Fruit fly (Drosophila melanogaster) whole organism, embryonic: ENCODE measurements around the gene Lon.

ENCODE experiments used
- Asciz ChIP-seq: fragments of 200-800 bp; sonication (Bioruptor generic); optimal IDR thresholded peaks from 2 replicates; lab custom pipeline; 2017; ENCODE audit warnings: missing biosample characterization, mild to moderate bottlenecking, missing genetic modification characterization, missing genetic modification reagents
- CG10147 ChIP-seq: fragments of 200-800 bp; sonication (Bioruptor generic); optimal IDR thresholded peaks from 2 replicates; lab custom pipeline; 2019; ENCODE audit warnings: missing biosample characterization, mild to moderate bottlenecking, missing genetic modification characterization, moderate library complexity
- CG11093 ChIP-seq: fragments of 200-800 bp; sonication (Bioruptor generic); IDR thresholded peaks from 3 replicates; pipeline ENCODE4 v1.3.6; 2022; ENCODE audit warnings: missing biosample characterization, missing genetic modification characterization
- CG12155 ChIP-seq: fragments of 200-800 bp; sonication (Bioruptor generic); optimal IDR thresholded peaks from 3 replicates; lab custom pipeline; 2016; ENCODE audit warnings: missing biosample characterization, missing genetic modification characterization
- CG12769 ChIP-seq: fragments of 200-800 bp; sonication (Bioruptor generic); optimal IDR thresholded peaks from 2 replicates; lab custom pipeline; 2019; ENCODE audit warnings: missing biosample characterization, mild to moderate bottlenecking, missing genetic modification characterization, moderate library complexity
- CG13894 ChIP-seq: fragments of 200-800 bp; sonication (Bioruptor generic); optimal IDR thresholded peaks from 3 replicates; lab custom pipeline; 2018; ENCODE audit warnings: missing biosample characterization, mild to moderate bottlenecking, missing genetic modification characterization, moderate library complexity
- CG15601 ChIP-seq: fragments of 200-800 bp; sonication (Bioruptor generic); optimal IDR thresholded peaks from 3 replicates; lab custom pipeline; 2019; ENCODE audit warnings: missing biosample characterization, mild to moderate bottlenecking, missing genetic modification characterization, moderate library complexity
- CG16813 ChIP-seq: fragments of 200-800 bp; sonication (Bioruptor generic); IDR thresholded peaks from 3 replicates; pipeline ENCODE4 v1.3.6; 2022; ENCODE audit warnings: missing biosample characterization, missing genetic modification characterization; ENCODE audit not compliant: partially characterized antibody
- CG17328 ChIP-seq: fragments of 200-800 bp; sonication (Bioruptor generic); IDR thresholded peaks from 2 replicates; pipeline ENCODE4 v1.3.6; 2022; ENCODE audit warnings: missing biosample characterization, missing genetic modification characterization
- CG3407 ChIP-seq: fragments of 200-800 bp; sonication (Bioruptor generic); optimal IDR thresholded peaks from 2 replicates; lab custom pipeline; 2018; ENCODE audit warnings: missing biosample characterization, mild to moderate bottlenecking, missing genetic modification characterization
- CG4360 ChIP-seq: fragments of 200-800 bp; sonication (Bioruptor generic); IDR thresholded peaks from 2 replicates; pipeline ENCODE4 v1.3.6; 2022; ENCODE audit warnings: missing biosample characterization, missing genetic modification characterization
- CG7963 ChIP-seq: fragments of 200-800 bp; sonication (Bioruptor generic); IDR thresholded peaks from 3 replicates; pipeline ENCODE4 v1.3.6; 2022; ENCODE audit warnings: missing biosample characterization, missing genetic modification characterization; ENCODE audit not compliant: partially characterized antibody
- CG9797 ChIP-seq: fragments of 200-800 bp; sonication (Bioruptor generic); optimal IDR thresholded peaks from 3 replicates; lab custom pipeline; 2018; ENCODE audit warnings: missing biosample characterization, mild to moderate bottlenecking, missing genetic modification characterization
- Dbx ChIP-seq: fragments of 200-800 bp; sonication (Bioruptor generic); IDR thresholded peaks from 3 replicates; pipeline ENCODE4 v1.3.6; 2022; ENCODE audit warnings: missing biosample characterization, missing genetic modification characterization
- Deaf1 ChIP-seq: fragments of 200-800 bp; optimal IDR thresholded peaks from 3 replicates; lab custom pipeline; 2019; ENCODE audit warnings: missing biosample characterization, mild to moderate bottlenecking, missing genetic modification characterization, moderate library complexity
- HmgD ChIP-seq: fragments of 200-800 bp; sonication (Bioruptor generic); optimal IDR thresholded peaks from 3 replicates; lab custom pipeline; 2016; ENCODE audit warnings: missing biosample characterization, missing genetic modification characterization
- Hmx ChIP-seq: fragments of 200-800 bp; sonication (Bioruptor generic); optimal IDR thresholded peaks from 2 replicates; lab custom pipeline; 2016; ENCODE audit warnings: missing biosample characterization, missing genetic modification characterization
- Opbp ChIP-seq: fragments of 200-800 bp; sonication (Bioruptor generic); IDR thresholded peaks from 3 replicates; pipeline ENCODE4 v1.3.6; 2022; ENCODE audit warnings: missing biosample characterization, missing genetic modification characterization; ENCODE audit not compliant: partially characterized antibody
- Rfx ChIP-seq: fragments of 200-800 bp; sonication (Bioruptor generic); IDR thresholded peaks from 2 replicates; pipeline ENCODE4 v1.3.6; 2022; ENCODE audit warnings: missing biosample characterization, missing genetic modification characterization
- Scr ChIP-seq: fragments of 200-800 bp; sonication (Bioruptor generic); IDR thresholded peaks from 2 replicates; pipeline ENCODE4 v1.3.6; 2022; ENCODE audit warnings: missing biosample characterization, missing genetic modification characterization; ENCODE audit not compliant: partially characterized antibody
- Side ChIP-seq: fragments of 200-800 bp; sonication (Bioruptor generic); optimal IDR thresholded peaks from 2 replicates; lab custom pipeline; 2016; ENCODE audit warnings: missing biosample characterization, missing genetic modification characterization
- Taf1 ChIP-seq: fragments of 200-800 bp; sonication (Bioruptor generic); IDR thresholded peaks from 2 replicates; pipeline ENCODE4 v1.3.6; 2022; ENCODE audit warnings: missing biosample characterization, missing genetic modification characterization
- Usf ChIP-seq: fragments of 200-800 bp; sonication (Bioruptor generic); optimal IDR thresholded peaks from 2 replicates; lab custom pipeline; 2017; ENCODE audit warnings: missing genotype, missing biosample characterization, missing genetic modification characterization
- amos ChIP-seq: fragments of 200-800 bp; sonication (Bioruptor generic); IDR thresholded peaks from 2 replicates; pipeline ENCODE4 v1.3.6; 2022; ENCODE audit warnings: missing biosample characterization, missing genetic modification characterization; ENCODE audit not compliant: partially characterized antibody
- gem ChIP-seq: fragments of 200-800 bp; sonication (Bioruptor generic); optimal IDR thresholded peaks from 2 replicates; lab custom pipeline; 2019; ENCODE audit warnings: missing biosample characterization, mild to moderate bottlenecking, missing genetic modification characterization, moderate library complexity
- kay ChIP-seq: fragments of 200-800 bp; sonication (Bioruptor generic); optimal IDR thresholded peaks from 2 replicates; lab custom pipeline; 2016; ENCODE audit warnings: missing biosample characterization, missing genetic modification characterization
- kni ChIP-seq: fragments of 200-800 bp; sonication (Bioruptor generic); optimal IDR thresholded peaks from 3 replicates; lab custom pipeline; 2017; ENCODE audit warnings: mild to moderate bottlenecking, missing biosample characterization, missing genetic modification reagents, missing genetic modification characterization
- lmd ChIP-seq: fragments of 200-800 bp; sonication (Bioruptor generic); IDR thresholded peaks from 2 replicates; pipeline ENCODE4 v1.3.6; 2022; ENCODE audit warnings: missing biosample characterization, missing genetic modification characterization
- onecut ChIP-seq: fragments of 200-800 bp; sonication (Bioruptor generic); IDR thresholded peaks from 2 replicates; pipeline ENCODE4 v1.3.6; 2022; ENCODE audit warnings: missing biosample characterization, missing genetic modification characterization
- sug ChIP-seq: fragments of 200-800 bp; optimal IDR thresholded peaks from 2 replicates; lab custom pipeline; 2019; ENCODE audit warnings: missing biosample characterization, mild to moderate bottlenecking, missing genetic modification characterization, moderate library complexity
- tll ChIP-seq, 2 experiments: fragments of 200-800 bp in 1 of 2; fragments of >200 bp in 1 of 2; sonication (Bioruptor generic) in 1 of 2; optimal IDR thresholded peaks; 2 replicates each; lab custom pipeline; 2017 to 2019; ENCODE audit warnings: missing biosample characterization in 2 of 2, missing genetic modification characterization in 2 of 2, mild to moderate bottlenecking in 1 of 2, moderate library complexity in 1 of 2
- tx ChIP-seq: fragments of 200-800 bp; sonication (Bioruptor generic); optimal IDR thresholded peaks from 2 replicates; lab custom pipeline; 2016; ENCODE audit warnings: missing biosample characterization, missing genetic modification characterization
- zfh1 ChIP-seq: fragments of 200-800 bp; sonication (Bioruptor generic); IDR thresholded peaks from 3 replicates; pipeline ENCODE4 v1.3.6; 2022; ENCODE audit warnings: missing biosample characterization, missing genetic modification characterization

Gene Lon

dm6 chr3L:19557996-19558375 is 54.0 kb downstream of the Lon start (continued):
- TF ChIP-seq CG7963 (GFP tag; lab: Robert Waterston, UW) (no peak), Asciz (GFP tag; lab: Kevin White, UChicago) (no peak), onecut (GFP tag; lab: Robert Waterston, UW) (peak; percentile 23; the same call in 1 of the 2 replicates), kay (GFP tag; lab: Kevin White, UChicago) (no peak), CG17328 (GFP tag; lab: Robert Waterston, UW) (no peak), Dbx (no peak), zfh1 (no peak), kni (GFP tag; lab: Kevin White, UChicago) (peak; percentile 97), Side (GFP tag; lab: Kevin White, UChicago) (no peak), sug (peak; percentile 21), lmd (GFP tag; lab: Robert Waterston, UW) (no peak), Taf1 (no peak), Rfx (GFP tag; lab: Robert Waterston, UW) (no peak), Scr (GFP tag; lab: Robert Waterston, UW) (0 out of 2 replicates have a peak, but pooled peaks have one; percentile 10), CG9797 (GFP tag; lab: Kevin White, UChicago) (no peak), CG3407 (no peak), tll (GFP tag; optimal IDR thresholded peaks at IDR 0.05; lab: Kevin White, UChicago) (peak in 1 of 2 experiments; percentile 66), gem (tag; lab: Kevin White, UChicago) (no peak), amos (no peak), tx (GFP tag; lab: Kevin White, UChicago) (no peak), Usf (GFP tag; lab: Kevin White, UChicago) (no peak), CG12769 (tag; lab: Kevin White, UChicago) (peak; percentile 85), CG12155 (GFP tag; lab: Kevin White, UChicago) (no peak), CG13894 (tag; lab: Kevin White, UChicago) (peak; percentile 92), CG4360 (GFP tag; lab: Robert Waterston, UW) (no peak), CG16813 (GFP tag; lab: Robert Waterston, UW) (no peak), CG15601 (no peak), Opbp (GFP tag; lab: Robert Waterston, UW) (no peak), Deaf1 (tag; lab: Kevin White, UChicago) (peak; percentile 64), CG10147 (GFP tag; lab: Kevin White, UChicago) (no peak), HmgD (no peak), CG11093 (GFP tag; lab: Robert Waterston, UW) (no peak), Hmx (no peak)
